Worm (Caenorhabditis elegans) whole organism, L3 larva: ENCODE results near the gene pqn-53.

Source experiments
- ceh-9 ChIP-seq: sonication (generic microtip); optimal IDR thresholded peaks from 2 replicates; lab custom pipeline; 2018; ENCODE audit warnings: missing biosample characterization, missing genetic modification characterization
- jun-1 ChIP-seq: fragments of 150-350 bp; optimal IDR thresholded peaks from 2 replicates; lab custom pipeline; 2014; ENCODE audit warnings: missing biosample characterization, missing genetic modification reagents, missing genetic modification characterization
- lin-39 ChIP-seq: fragments of 150-350 bp; optimal IDR thresholded peaks from 2 replicates; lab custom pipeline; 2018; ENCODE audit warnings: missing biosample characterization, missing genetic modification reagents, missing genetic modification characterization
- nfya-1 ChIP-seq: sonication (generic microtip); optimal IDR thresholded peaks from 2 replicates; lab custom pipeline; 2017; ENCODE audit warnings: missing genetic modification characterization, mild to moderate bottlenecking, missing compliant biosample characterization, antibody characterized with exemption, moderate library complexity; ENCODE audit not compliant: insufficient read depth
- nhr-11 ChIP-seq: fragments of 150-350 bp; optimal IDR thresholded peaks from 2 replicates; lab custom pipeline; 2014; ENCODE audit warnings: missing biosample characterization, missing genetic modification characterization
- nhr-67 ChIP-seq: fragments of 150-350 bp; optimal IDR thresholded peaks from 2 replicates; lab custom pipeline; 2014; ENCODE audit warnings: missing biosample characterization, missing genetic modification characterization
- nhr-76 ChIP-seq: fragments of 150-350 bp; sonication (generic microtip); optimal IDR thresholded peaks from 5 replicates; lab custom pipeline; 2014; ENCODE audit warnings: missing biosample characterization, missing genetic modification characterization
- pha-4 ChIP-seq: fragments of 150-350 bp; optimal IDR thresholded peaks from 2 replicates; lab custom pipeline; 2014; ENCODE audit warnings: missing biosample characterization, missing genetic modification reagents, missing genetic modification characterization
- sea-2 ChIP-seq: fragments of 150-350 bp; sonication (generic microtip); optimal IDR thresholded peaks from 4 replicates; lab custom pipeline; 2014; ENCODE audit warnings: missing biosample characterization, missing genetic modification reagents, missing genetic modification characterization
- skn-1 ChIP-seq: fragments of 150-350 bp; optimal IDR thresholded peaks from 2 replicates; lab custom pipeline; 2014; ENCODE audit warnings: missing biosample characterization, missing genetic modification characterization
- tbx-2 ChIP-seq: sonication (generic microtip); optimal IDR thresholded peaks from 2 replicates; lab custom pipeline; 2016; ENCODE audit warnings: mild to moderate bottlenecking, missing genetic modification characterization, missing compliant biosample characterization
- unc-39 ChIP-seq: sonication (generic microtip); optimal IDR thresholded peaks from 4 replicates; lab custom pipeline; 2017; ENCODE audit warnings: missing biosample characterization, missing genetic modification characterization

DNA sequence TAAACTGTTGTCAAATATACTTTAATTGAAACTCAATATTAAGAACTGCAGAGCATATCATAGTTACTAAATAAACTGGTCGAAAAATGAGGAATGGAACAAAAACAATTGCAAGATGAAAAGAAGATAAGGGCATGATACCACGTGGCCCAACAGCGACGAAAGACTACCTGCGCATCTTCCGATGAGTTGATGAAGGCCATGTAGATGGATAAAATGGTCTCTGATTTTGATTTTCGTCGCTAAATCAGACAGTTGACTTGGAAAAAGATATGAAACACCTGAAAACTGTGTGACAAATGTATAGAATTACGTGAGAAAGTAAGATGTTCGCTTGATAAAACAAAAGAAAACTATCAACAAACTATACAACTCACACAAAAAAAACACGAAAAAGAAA, 6.3 kb upstream of the pqn-53 start:
- TF ChIP-seq tbx-2 (tag; lab: Kevin White, UChicago) (no peak), nhr-67 (no peak), nhr-11 (no peak), nfya-1 (tag; lab: Kevin White, UChicago) (no peak), ceh-9 (no peak), nhr-76 (no peak), jun-1 (no peak), skn-1 (no peak), lin-39 (tag; lab: Kevin White, UChicago) (no peak), sea-2 (GFP tag; lab: Kevin White, UChicago) (no peak), unc-39 (tag; lab: Kevin White, UChicago) (no peak), pha-4 (tag; lab: Kevin White, UChicago) (no peak)
